Worm (Caenorhabditis elegans): ENCODE data around the gene del-1.
A peak's percentile ranks its signal among the peaks of the same experiment; 100 is the strongest.

The del-1 gene

ce11 chrX:14267781-14268180 lies at the start of gene del-1:
Gene del-1, plus strand, starts transcription at chrX:14268081.
- TF ChIP-seq mes-4 (tag; optimal IDR thresholded peaks at IDR 0.05) (no peak), K12H6.12 (tag; optimal IDR thresholded peaks at IDR 0.05) (no peak), aptf-2 (GFP tag; conservative IDR thresholded peaks at IDR 0.05) (no peak), B0261.1 (tag; optimal IDR thresholded peaks at IDR 0.05) (no peak), Y79H2A.3 (GFP tag; conservative IDR thresholded peaks at IDR 0.05) (no peak), F49E8.2 (tag; optimal IDR thresholded peaks at IDR 0.05; ENCODE audit: insufficient read depth) (no peak), cebp-2 (GFP tag; IDR thresholded peaks at IDR 0.05) (no peak), nfya-1 (tag; optimal IDR thresholded peaks at IDR 0.05; ENCODE audit: borderline replicate concordance, insufficient read depth) (no peak), madf-6 (GFP tag; IDR thresholded peaks at IDR 0.05) (no peak), nhr-80 (tag; optimal IDR thresholded peaks at IDR 0.05) (no peak), ztf-3 (GFP tag; optimal IDR thresholded peaks at IDR 0.05) (no peak), fkh-3 (tag; optimal IDR thresholded peaks at IDR 0.05) (no peak), lsy-27 (tag; optimal IDR thresholded peaks at IDR 0.05; ENCODE audit: borderline replicate concordance, insufficient read depth) (no peak)

ce11 chrX:14223156-14223555 lies 44.7 kb upstream of the del-1 start, which contains the start of gene K06G5.3:
Gene K06G5.3, minus strand, starts transcription at chrX:14223256.
- TF ChIP-seq C06A6.2 (GFP tag; conservative IDR thresholded peaks at IDR 0.05): no peak
- no peak for TF ChIP-seq ztf-22 (GFP tag; optimal IDR thresholded peaks at IDR 0.05)
- TF ChIP-seq snpc-3.4 (tag; optimal IDR thresholded peaks at IDR 0.05): no peak
- TF ChIP-seq F10E7.11 (tag; optimal IDR thresholded peaks at IDR 0.05): no peak
- no peak for TF ChIP-seq cebp-1 (GFP tag; IDR thresholded peaks at IDR 0.05)
- TF ChIP-seq cebp-1 (tag; optimal IDR thresholded peaks at IDR 0.05): no peak

ce11 chrX:14225273-14225672 lies 42.6 kb upstream of the del-1 start, which contains the start of gene cyp-13B2:
Gene cyp-13B2, plus strand, starts transcription at chrX:14225573.
- TF ChIP-seq rcor-1 (GFP tag; IDR thresholded peaks at IDR 0.05): no peak
- no peak for TF ChIP-seq mes-4 (tag; optimal IDR thresholded peaks at IDR 0.05)
- no peak for TF ChIP-seq B0019.2 (GFP tag; conservative IDR thresholded peaks at IDR 0.05)
- no peak for TF ChIP-seq K11D2.4 (GFP tag; IDR thresholded peaks at IDR 0.05)
- no peak for TF ChIP-seq hlh-12 (tag; optimal IDR thresholded peaks at IDR 0.05)

- TF ChIP-seq sptf-2 (GFP tag; optimal IDR thresholded peaks at IDR 0.05) (no peak), tlf-1 (GFP tag; optimal IDR thresholded peaks at IDR 0.05) (no peak), mel-28 (tag; optimal IDR thresholded peaks at IDR 0.05; ENCODE audit: borderline replicate concordance) (no peak), F55B11.4 (tag; optimal IDR thresholded peaks at IDR 0.05; ENCODE audit: borderline replicate concordance, insufficient read depth) (no peak), ccch-3 (GFP tag; optimal IDR thresholded peaks at IDR 0.05) (no peak), chd-7 (tag; optimal IDR thresholded peaks at IDR 0.05) (peak; percentile 53), nfya-1 (tag; optimal IDR thresholded peaks at IDR 0.05; ENCODE audit: borderline replicate concordance, insufficient read depth) (no peak), hmg-20 (GFP tag; IDR thresholded peaks at IDR 0.05) (no peak), egl-18 (GFP tag; IDR thresholded peaks at IDR 0.05) (no peak), hlh-26 (GFP tag; conservative IDR thresholded peaks at IDR 0.05) (no peak), dpff-1 (tag; optimal IDR thresholded peaks at IDR 0.05) (no peak), dpl-1 (GFP tag; optimal IDR thresholded peaks at IDR 0.05) (no peak), Y79H2A.3 (GFP tag; conservative IDR thresholded peaks at IDR 0.05) (no peak), xnd-1 (tag; optimal IDR thresholded peaks at IDR 0.05) (no peak), nhr-90 (tag; optimal IDR thresholded peaks at IDR 0.05) (peak; percentile 88), sea-2 (GFP tag; IDR thresholded peaks at IDR 0.05) (0 out of 2 replicates have a peak, but pooled peaks have one; percentile 21), F57C9.4 (tag; optimal IDR thresholded peaks at IDR 0.05) (no peak), efl-1 (GFP tag; optimal IDR thresholded peaks at IDR 0.05) (no peak), pha-4 (tag; optimal IDR thresholded peaks at IDR 0.05) (no peak), fkh-3 (tag; optimal IDR thresholded peaks at IDR 0.05) (no peak), pbrm-1 (GFP tag; IDR thresholded peaks at IDR 0.05) (peak; percentile 61; the same call in 1 of the 2 replicates), atf-7 (tag; optimal IDR thresholded peaks at IDR 0.05) (no peak), hsf-1 (GFP tag; IDR thresholded peaks at IDR 0.05) (no peak), snpc-1.3 (tag; optimal IDR thresholded peaks at IDR 0.05; ENCODE audit: insufficient read depth) (peak; percentile 70)
Measured at ce11 chrX:14228764-14229163, 39.1 kb upstream of the del-1 start.

All from whole organism, young adult.